Worm (Caenorhabditis elegans) whole organism, early embryonic: ENCODE measurements around the gene daf-1.

ENCODE experiments used
- B0310.2 ChIP-seq: sonication (generic microtip); optimal IDR thresholded peaks from 2 replicates; lab custom pipeline; 2016; ENCODE audit warnings: mild to moderate bottlenecking, missing genetic modification characterization, missing compliant biosample characterization
- F13C5.2 ChIP-seq: sonication (generic microtip); optimal IDR thresholded peaks from 2 replicates; lab custom pipeline; 2017; ENCODE audit warnings: mild to moderate bottlenecking, missing genetic modification characterization, inconsistent platforms, missing compliant biosample characterization
- aly-1 ChIP-seq: sonication (generic microtip); optimal IDR thresholded peaks from 2 replicates; lab custom pipeline; 2016; ENCODE audit warnings: missing genetic modification characterization, missing compliant biosample characterization
- ama-1 ChIP-seq: fragments of 150-350 bp; optimal IDR thresholded peaks from 2 replicates; lab custom pipeline; 2014
- ceh-13 ChIP-seq: fragments of 200-800 bp; sonication (Bioruptor generic); optimal IDR thresholded peaks from 2 replicates; lab custom pipeline; 2018; ENCODE audit warnings: mild to moderate bottlenecking, missing genetic modification characterization, missing compliant biosample characterization
- ceh-36 ChIP-seq: sonication (generic microtip); optimal IDR thresholded peaks from 2 replicates; lab custom pipeline; 2016; ENCODE audit warnings: missing genetic modification characterization, inconsistent platforms, missing compliant biosample characterization
- ets-7 ChIP-seq: sonication (generic microtip); optimal IDR thresholded peaks from 2 replicates; lab custom pipeline; 2016; ENCODE audit warnings: missing genotype, missing genetic modification characterization, missing compliant biosample characterization
- flt-1 ChIP-seq: fragments of 200-800 bp; sonication (Bioruptor generic); IDR thresholded peaks from 2 replicates; pipeline ENCODE4 v1.3.6; 2022; ENCODE audit warnings: missing genetic modification characterization, missing compliant biosample characterization
- hmbx-1 ChIP-seq: sonication (generic microtip); optimal IDR thresholded peaks from 2 replicates; lab custom pipeline; 2016; ENCODE audit warnings: mild to moderate bottlenecking, missing genetic modification characterization, missing compliant biosample characterization
- hmg-4 ChIP-seq: fragments of 200-800 bp; sonication (Bioruptor generic); optimal IDR thresholded peaks from 2 replicates; lab custom pipeline; 2018; ENCODE audit warnings: mild to moderate bottlenecking, missing genetic modification characterization, missing compliant biosample characterization
- hnd-1 ChIP-seq: sonication (generic microtip); optimal IDR thresholded peaks from 2 replicates; lab custom pipeline; 2016; ENCODE audit warnings: missing genetic modification characterization, missing compliant biosample characterization
- pes-1 ChIP-seq: fragments of 200-800 bp; sonication (Bioruptor generic); IDR thresholded peaks from 2 replicates; pipeline ENCODE4 v1.3.6; 2022; ENCODE audit warnings: missing genetic modification reagents, missing genetic modification characterization, missing compliant biosample characterization
- scrt-1 ChIP-seq: fragments of 200-800 bp; sonication (Bioruptor generic); IDR thresholded peaks from 2 replicates; pipeline ENCODE4 v1.3.6; 2022; ENCODE audit warnings: missing genetic modification characterization, missing compliant biosample characterization
- sea-1 ChIP-seq: fragments of 200-800 bp; sonication (Bioruptor generic); conservative IDR thresholded peaks from 2 replicates; pipeline ENCODE4 v1.3.6; 2022; ENCODE audit warnings: missing genetic modification characterization, missing compliant biosample characterization
- tbx-11 ChIP-seq: fragments of 200-800 bp; sonication (Bioruptor generic); IDR thresholded peaks from 2 replicates; pipeline ENCODE4 v1.3.6; 2022; ENCODE audit warnings: missing genetic modification characterization, missing compliant biosample characterization
- tbx-37 ChIP-seq: fragments of 200-800 bp; sonication (Bioruptor generic); conservative IDR thresholded peaks from 2 replicates; pipeline ENCODE4 v1.3.6; 2022; ENCODE audit warnings: missing genetic modification reagents, missing genetic modification characterization, missing compliant biosample characterization
- tra-4 ChIP-seq: sonication (generic microtip); optimal IDR thresholded peaks from 2 replicates; lab custom pipeline; 2017; ENCODE audit warnings: missing genetic modification characterization, missing compliant biosample characterization

daf-1 gene

ce11 chrIV:159864-160263, 27.6 kb downstream of the daf-1 start, which contains the start of gene Y38C1AA.19:
Gene Y38C1AA.19 (plus strand): TSS chrIV:160164.
- TF ChIP-seq tra-4 (no peak), hmbx-1 (tag; lab: Kevin White, UChicago) (no peak), pes-1 (no peak), ceh-36 (tag; lab: Kevin White, UChicago) (no peak), ama-1 (lab: Kevin White, UChicago) (no peak), hmg-4 (GFP tag; lab: Kevin White, UChicago) (no peak), F13C5.2 (tag; lab: Kevin White, UChicago) (no peak), ets-7 (tag; lab: Kevin White, UChicago) (no peak), tbx-11 (GFP tag; lab: Robert Waterston, UW) (no peak), ceh-13 (GFP tag; lab: Kevin White, UChicago) (no peak)

ce11 chrIV:162530-162929, 30.3 kb downstream of the daf-1 start, which contains the start of gene Y38C1AA.6:
Gene Y38C1AA.6 (plus strand): TSS chrIV:162830.
- TF ChIP-seq B0310.2 (tag; lab: Kevin White, UChicago) (no peak), pes-1 (no peak), ama-1 (lab: Kevin White, UChicago) (no peak), aly-1 (tag; lab: Kevin White, UChicago) (no peak), F13C5.2 (tag; lab: Kevin White, UChicago) (no peak), tbx-37 (GFP tag; lab: Robert Waterston, UW) (no peak)

DNA sequence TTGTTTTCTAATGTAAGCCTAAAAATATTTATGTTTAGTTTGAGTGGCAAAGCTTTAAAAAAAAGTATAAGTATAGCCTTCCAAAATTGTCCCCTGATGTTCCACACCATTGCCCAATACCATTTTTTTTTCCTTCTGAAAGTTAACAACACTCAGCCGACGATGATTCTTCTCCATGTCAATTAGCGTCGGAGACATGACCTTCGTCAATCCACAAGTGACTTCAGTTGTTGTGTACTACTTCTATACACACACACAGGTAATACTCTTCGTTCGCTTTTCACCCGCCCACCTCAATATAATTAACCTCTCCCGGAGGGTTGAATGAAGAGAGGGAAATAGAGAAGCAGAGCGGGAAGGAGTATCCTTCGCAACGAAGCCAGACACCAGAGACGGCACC, 32.6 kb downstream of the daf-1 start, which contains the start of gene cutl-24:
TSS of gene cutl-24 (plus strand) at position 301 of the 400 bp plus-strand sequence.
- TF ChIP-seq tra-4 (no peak), pes-1 (no peak), F13C5.2 (tag; lab: Kevin White, UChicago) (no peak), ets-7 (tag; lab: Kevin White, UChicago) (no peak), ceh-13 (GFP tag; lab: Kevin White, UChicago) (no peak), ceh-36 (tag; lab: Kevin White, UChicago) (no peak), hmg-4 (GFP tag; lab: Kevin White, UChicago) (no peak), ama-1 (lab: Kevin White, UChicago) (no peak), B0310.2 (tag; lab: Kevin White, UChicago) (no peak), hmbx-1 (tag; lab: Kevin White, UChicago) (no peak)

DNA sequence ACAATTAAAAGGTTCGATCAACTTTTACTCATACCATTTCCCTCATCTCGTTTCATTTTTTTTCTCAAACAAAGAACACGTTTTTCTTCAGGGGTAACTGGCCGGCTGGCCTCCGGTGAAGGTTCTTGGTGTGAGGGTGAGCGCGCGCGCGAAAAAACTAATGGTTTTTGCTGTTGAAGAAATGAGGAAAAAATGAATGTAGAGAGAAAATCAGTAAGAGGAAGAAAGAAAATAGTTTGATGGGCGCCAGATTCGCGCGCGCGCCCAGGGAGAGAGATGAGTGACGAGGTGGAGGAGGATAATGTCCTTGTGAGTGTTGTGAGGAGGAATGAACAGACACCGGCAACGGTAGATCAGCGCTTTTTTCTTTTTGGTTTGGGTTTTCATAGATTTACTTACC, 38.8 kb downstream of the daf-1 start:
- TF ChIP-seq aly-1 (tag; lab: Kevin White, UChicago) = no peak
- no peak for TF ChIP-seq flt-1 (GFP tag; lab: Robert Waterston, UW)
- TF ChIP-seq pes-1 = no peak
- TF ChIP-seq hmbx-1 (tag; lab: Kevin White, UChicago) = no peak
- TF ChIP-seq tra-4 = no peak
- TF ChIP-seq tbx-11 (GFP tag; lab: Robert Waterston, UW) = no peak
- no peak for TF ChIP-seq ceh-36 (tag; lab: Kevin White, UChicago)
- TF ChIP-seq ceh-13 (GFP tag; lab: Kevin White, UChicago) = no peak
- TF ChIP-seq sea-1 = no peak
- no peak for TF ChIP-seq ets-7 (tag; lab: Kevin White, UChicago)
- TF ChIP-seq F13C5.2 (tag; lab: Kevin White, UChicago) = no peak

- TF ChIP-seq ceh-13 (GFP tag; lab: Kevin White, UChicago) (no peak), tbx-37 (GFP tag; lab: Robert Waterston, UW) (no peak), hmg-4 (GFP tag; lab: Kevin White, UChicago) (peak; percentile 73), hmbx-1 (tag; lab: Kevin White, UChicago) (no peak), tbx-11 (GFP tag; lab: Robert Waterston, UW) (0 out of 2 replicates have a peak, but pooled peaks have one; percentile 33), ceh-36 (tag; lab: Kevin White, UChicago) (no peak), F13C5.2 (tag; lab: Kevin White, UChicago) (no peak), B0310.2 (tag; lab: Kevin White, UChicago) (peak; percentile 23), ama-1 (lab: Kevin White, UChicago) (no peak), pes-1 (no peak), scrt-1 (GFP tag; lab: Robert Waterston, UW) (no peak), sea-1 (no peak), flt-1 (GFP tag; lab: Robert Waterston, UW) (0 out of 2 replicates have a peak, but pooled peaks have one; percentile 15), aly-1 (tag; lab: Kevin White, UChicago) (peak; percentile 35), tra-4 (no peak), hnd-1 (tag; lab: Kevin White, UChicago) (no peak), ets-7 (tag; lab: Kevin White, UChicago) (no peak)
Measured at ce11 chrIV:172990-173389, 40.8 kb downstream of the daf-1 start.

DNA sequence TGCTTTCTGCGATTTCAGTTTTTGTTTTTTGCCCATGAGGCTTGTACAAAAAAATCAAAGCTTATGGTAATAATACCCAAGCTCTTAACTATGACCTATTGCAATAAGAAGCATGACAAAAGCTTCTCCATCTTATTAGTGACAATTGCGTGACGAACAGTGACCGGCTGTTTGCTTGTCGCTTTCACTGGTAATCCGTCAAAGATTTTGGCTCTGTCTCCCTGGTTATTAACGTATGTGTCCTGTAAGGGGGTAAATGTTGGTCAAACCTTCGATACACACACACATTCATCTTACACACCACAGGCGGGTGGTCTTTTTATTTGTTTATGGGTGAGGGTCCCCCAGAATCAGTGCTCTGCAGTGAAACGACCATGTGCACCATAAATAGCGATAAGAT, 41.9 kb downstream of the daf-1 start:
- TF ChIP-seq hnd-1 (tag; lab: Kevin White, UChicago) = no peak
- no peak for TF ChIP-seq tbx-11 (GFP tag; lab: Robert Waterston, UW)
- TF ChIP-seq hmg-4 (GFP tag; lab: Kevin White, UChicago) = peak; percentile 64
- no peak for TF ChIP-seq ama-1 (lab: Kevin White, UChicago)
- no peak for TF ChIP-seq B0310.2 (tag; lab: Kevin White, UChicago)

ce11 chrIV:175698-176097, 43.5 kb downstream of the daf-1 start:
- 0 out of 2 replicates have a peak, but pooled peaks have one; percentile 24 for TF ChIP-seq sea-1
- TF ChIP-seq pes-1 = peak; percentile 62; the same call in 1 of the 2 replicates
- peak; percentile 93 for TF ChIP-seq hmg-4 (GFP tag; lab: Kevin White, UChicago)
- peak; percentile 50 for TF ChIP-seq flt-1 (GFP tag; lab: Robert Waterston, UW)
- TF ChIP-seq hnd-1 (tag; lab: Kevin White, UChicago) = no peak
- TF ChIP-seq B0310.2 (tag; lab: Kevin White, UChicago) = peak; percentile 73
- peak; percentile 1 for TF ChIP-seq ceh-36 (tag; lab: Kevin White, UChicago)
- no peak for TF ChIP-seq tra-4
- TF ChIP-seq scrt-1 (GFP tag; lab: Robert Waterston, UW) = 0 out of 2 replicates have a peak, but pooled peaks have one; percentile 28
